Fruit fly (Drosophila melanogaster): ENCODE results near the gene mid.

The mid gene

dm6 chr2L:5492924-5493323, 31.5 kb downstream of the mid start (continued):
- peak; percentile 70 for TF ChIP-seq CG3919 (GFP tag; optimal IDR thresholded peaks at IDR 0.05)
- peak; percentile 44 for TF ChIP-seq spab (GFP tag; optimal IDR thresholded peaks at IDR 0.05)
- TF ChIP-seq Ets21C (GFP tag; optimal IDR thresholded peaks at IDR 0.05): peak; percentile 73
- no peak for TF ChIP-seq dac (GFP tag; optimal IDR thresholded peaks at IDR 0.05)
- peak; percentile 76; the same call in 2 of the 3 replicates for TF ChIP-seq CG6163 (GFP tag; IDR thresholded peaks at IDR 0.05)
- peak; percentile 84 for TF ChIP-seq Sox102F (GFP tag; optimal IDR thresholded peaks at IDR 0.05)
- peak; percentile 48 for TF ChIP-seq fd59A (GFP tag; optimal IDR thresholded peaks at IDR 0.05)
- TF ChIP-seq topi (GFP tag; optimal IDR thresholded peaks at IDR 0.05): peak; percentile 82
- no peak for TF ChIP-seq fkh (GFP tag; optimal IDR thresholded peaks at IDR 0.05)
- TF ChIP-seq CG1621 (tag; optimal IDR thresholded peaks at IDR 0.05): peak; percentile 54
- no peak for TF ChIP-seq fd85E (GFP tag; optimal IDR thresholded peaks at IDR 0.05)
- TF ChIP-seq pdm3 (GFP tag; optimal IDR thresholded peaks at IDR 0.05): peak; percentile 54
- TF ChIP-seq esn (GFP tag; optimal IDR thresholded peaks at IDR 0.05): peak; percentile 90
- peak; percentile 82 for TF ChIP-seq lz (GFP tag; optimal IDR thresholded peaks at IDR 0.05)
- no peak for TF ChIP-seq Lpt (GFP tag; optimal IDR thresholded peaks at IDR 0.05)
- TF ChIP-seq CG6854 (GFP tag; optimal IDR thresholded peaks at IDR 0.05): peak; percentile 47
- TF ChIP-seq acj6 (GFP tag; optimal IDR thresholded peaks at IDR 0.05): peak; percentile 68
- peak; percentile 45 for TF ChIP-seq CG3032 (tag; optimal IDR thresholded peaks at IDR 0.05)
- no peak for TF ChIP-seq CG8119 (GFP tag; IDR thresholded peaks at IDR 0.05)
- TF ChIP-seq CG4318 (GFP tag; optimal IDR thresholded peaks at IDR 0.05): no peak
- peak; percentile 84 for TF ChIP-seq cyc (GFP tag; optimal IDR thresholded peaks at IDR 0.05)
- peak; percentile 57 for TF ChIP-seq CG10669 (GFP tag; optimal IDR thresholded peaks at IDR 0.05)
- TF ChIP-seq CG7368 (GFP tag; optimal IDR thresholded peaks at IDR 0.05): peak; percentile 33
- peak; percentile 41 for TF ChIP-seq CG9139 (GFP tag; optimal IDR thresholded peaks at IDR 0.05)
- peak; percentile 80 for TF ChIP-seq vri (GFP tag; optimal IDR thresholded peaks at IDR 0.05)
- TF ChIP-seq eg (GFP tag; IDR thresholded peaks at IDR 0.05): 0 out of 3 replicates have a peak, but pooled peaks have one; percentile 26
- TF ChIP-seq Eip93F (GFP tag; optimal IDR thresholded peaks at IDR 0.05): peak; percentile 75

- no peak for TF ChIP-seq CG11762 (GFP tag; optimal IDR thresholded peaks at IDR 0.05; ENCODE audit: insufficient read depth)
- peak; percentile 43 for TF ChIP-seq Sox14 (GFP tag; optimal IDR thresholded peaks at IDR 0.05)
- TF ChIP-seq salr (GFP tag; optimal IDR thresholded peaks at IDR 0.05): peak in 1 of 2 experiments; percentile 40
- TF ChIP-seq Ets96B (tag; optimal IDR thresholded peaks at IDR 0.05): peak; percentile 31
- peak; percentile 36 for TF ChIP-seq esn (GFP tag; optimal IDR thresholded peaks at IDR 0.05)
- TF ChIP-seq Eip78C (GFP tag): peak; percentile 81
- peak; percentile 31; the same call in 1 of the 2 replicates for TF ChIP-seq CG15336 (GFP tag; IDR thresholded peaks at IDR 0.05)
- no peak for TF ChIP-seq CG7368 (GFP tag; optimal IDR thresholded peaks at IDR 0.05)
- no peak for TF ChIP-seq vri (GFP tag; optimal IDR thresholded peaks at IDR 0.05)
- TF ChIP-seq CG6792 (GFP tag; optimal IDR thresholded peaks at IDR 0.05): peak; percentile 35
- TF ChIP-seq CG1621 (tag; optimal IDR thresholded peaks at IDR 0.05): no peak
- no peak for TF ChIP-seq Sox102F (GFP tag; optimal IDR thresholded peaks at IDR 0.05)
- peak; percentile 44 for TF ChIP-seq CG8632 (GFP tag; optimal IDR thresholded peaks at IDR 0.05)
- TF ChIP-seq CG10669 (GFP tag; optimal IDR thresholded peaks at IDR 0.05): peak; percentile 27
- peak; percentile 23 for TF ChIP-seq Hr39 (GFP tag; optimal IDR thresholded peaks at IDR 0.05)
- TF ChIP-seq CG10631 (GFP tag; optimal IDR thresholded peaks at IDR 0.05): peak; percentile 54
- peak; percentile 27; the same call in 1 of the 3 replicates for TF ChIP-seq CG8119 (GFP tag; IDR thresholded peaks at IDR 0.05)
- TF ChIP-seq Smox (GFP tag; optimal IDR thresholded peaks at IDR 0.05): no peak
- peak; percentile 15 for TF ChIP-seq dac (GFP tag; optimal IDR thresholded peaks at IDR 0.05)
- TF ChIP-seq Eip93F (GFP tag; optimal IDR thresholded peaks at IDR 0.05): no peak
- peak; percentile 10 for TF ChIP-seq CG6276 (GFP tag; optimal IDR thresholded peaks at IDR 0.05)
- no peak for TF ChIP-seq CG16779 (tag; optimal IDR thresholded peaks at IDR 0.05)
- peak; percentile 19 for TF ChIP-seq Sox15 (GFP tag; optimal IDR thresholded peaks at IDR 0.05)
- peak; percentile 55 for TF ChIP-seq spab (GFP tag; optimal IDR thresholded peaks at IDR 0.05)
- TF ChIP-seq lz (GFP tag; optimal IDR thresholded peaks at IDR 0.05): no peak
- TF ChIP-seq Ets21C (GFP tag; optimal IDR thresholded peaks at IDR 0.05): no peak
- peak; percentile 16 for TF ChIP-seq Met (GFP tag; optimal IDR thresholded peaks at IDR 0.05)
- peak; percentile 27 for TF ChIP-seq dsx (GFP tag; optimal IDR thresholded peaks at IDR 0.05; ENCODE audit: poor library complexity, severe bottlenecking)
- TF ChIP-seq net (GFP tag; optimal IDR thresholded peaks at IDR 0.05): peak; percentile 54
- peak; percentile 29 for TF ChIP-seq topi (GFP tag; optimal IDR thresholded peaks at IDR 0.05)
- TF ChIP-seq pdm3 (GFP tag; optimal IDR thresholded peaks at IDR 0.05): peak; percentile 16
- TF ChIP-seq Eip75B (GFP tag; optimal IDR thresholded peaks at IDR 0.05): peak; percentile 33
- peak; percentile 70 for TF ChIP-seq CG32006 (GFP tag; optimal IDR thresholded peaks at IDR 0.05)
- TF ChIP-seq Blimp-1 (GFP tag; optimal IDR thresholded peaks at IDR 0.05): no peak
- TF ChIP-seq CG6808 (GFP tag; optimal IDR thresholded peaks at IDR 0.05): peak; percentile 64
Measured at dm6 chr2L:5493907-5494404, 32.5 kb downstream of the mid start.

Measured in whole organism, prepupa.